Worm (Caenorhabditis elegans): ENCODE results near the gene F36A4.1.

The F36A4.1 gene

ce11 chrIV:4236671-4237070, 35.6 kb upstream of the F36A4.1 start:
- TF ChIP-seq ref-2 (tag; optimal IDR thresholded peaks at IDR 0.05), result no peak
- TF ChIP-seq elt-2 (tag; optimal IDR thresholded peaks at IDR 0.05), result no peak
- TF ChIP-seq ahr-1 (tag; optimal IDR thresholded peaks at IDR 0.05), result no peak
- TF ChIP-seq hlh-15 (tag; optimal IDR thresholded peaks at IDR 0.05), result no peak
- TF ChIP-seq pag-3 (tag; optimal IDR thresholded peaks at IDR 0.05; ENCODE audit: borderline replicate concordance), result no peak
- TF ChIP-seq lin-11 (tag; optimal IDR thresholded peaks at IDR 0.05), result no peak
- no peak for TF ChIP-seq F13H6.1 (tag; optimal IDR thresholded peaks at IDR 0.05)
- TF ChIP-seq T23F11.4 (GFP tag; optimal IDR thresholded peaks at IDR 0.05), result no peak
- no peak for TF ChIP-seq fax-1 (tag; optimal IDR thresholded peaks at IDR 0.05)
- no peak for TF ChIP-seq tbx-2 (tag; optimal IDR thresholded peaks at IDR 0.05)
- TF ChIP-seq ceh-19 (GFP tag; optimal IDR thresholded peaks at IDR 0.05), result no peak
- TF ChIP-seq syd-9 (tag; optimal IDR thresholded peaks at IDR 0.05), result no peak
- TF ChIP-seq nhr-232 (tag; optimal IDR thresholded peaks at IDR 0.05), result no peak

- no peak for TF ChIP-seq mec-3 (tag; optimal IDR thresholded peaks at IDR 0.05; ENCODE audit: borderline replicate concordance)
- TF ChIP-seq hlh-6 (tag; optimal IDR thresholded peaks at IDR 0.05), result peak; percentile 18
- TF ChIP-seq nhr-11 (tag; optimal IDR thresholded peaks at IDR 0.05), result no peak
- TF ChIP-seq dmd-4 (tag; optimal IDR thresholded peaks at IDR 0.05; ENCODE audit: borderline replicate concordance), result peak; percentile 95
- TF ChIP-seq sdc-2 (tag; optimal IDR thresholded peaks at IDR 0.05), result peak; percentile 20
These were observed 28.3 kb upstream of the F36A4.1 start for ce11 chrIV:4243830-4244406.

- TF ChIP-seq dve-1 (tag; optimal IDR thresholded peaks at IDR 0.05), result no peak
- no peak for TF ChIP-seq T23F11.4 (GFP tag; optimal IDR thresholded peaks at IDR 0.05)
- no peak for TF ChIP-seq pat-9 (tag; optimal IDR thresholded peaks at IDR 0.05)
- no peak for TF ChIP-seq hlh-13 (GFP tag; optimal IDR thresholded peaks at IDR 0.05)
- TF ChIP-seq ahr-1 (tag; optimal IDR thresholded peaks at IDR 0.05), result no peak
- TF ChIP-seq ceh-14 (tag; optimal IDR thresholded peaks at IDR 0.05), result no peak
- TF ChIP-seq pha-4 (tag; optimal IDR thresholded peaks at IDR 0.05), result no peak
- no peak for TF ChIP-seq tbx-2 (tag; optimal IDR thresholded peaks at IDR 0.05)
These were observed 27.8 kb upstream of the F36A4.1 start, which contains the start of gene col-34 for ce11 chrIV:4244510-4244909. col-34 (minus strand) TSS chrIV:4244610.

DNA sequence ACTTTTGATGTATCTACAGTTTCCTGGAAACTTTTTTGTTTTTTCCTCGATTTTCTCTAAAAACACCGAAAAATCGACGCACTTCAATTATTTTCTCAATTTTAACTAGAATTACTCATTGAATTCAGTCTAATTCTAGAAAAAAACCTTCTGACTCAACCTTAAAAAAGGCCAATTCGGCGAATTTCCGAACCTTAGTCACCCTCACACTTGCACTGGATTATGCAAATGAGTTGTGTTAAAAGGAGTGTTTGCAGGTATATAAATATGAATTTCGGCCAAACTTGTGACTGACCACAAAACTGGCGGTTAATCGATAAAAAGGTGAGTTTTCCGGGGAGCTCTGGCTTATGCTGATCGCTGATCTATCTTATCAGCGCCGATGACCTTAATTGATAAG, 25.8 kb upstream of the F36A4.1 start, which contains the start of gene ttr-20:
Gene ttr-20 (plus strand): TSS at position 301 of the 400 bp plus-strand sequence.
- TF ChIP-seq ceh-2 (tag; optimal IDR thresholded peaks at IDR 0.05) (no peak), pha-4 (tag; optimal IDR thresholded peaks at IDR 0.05) (no peak), zip-5 (tag; optimal IDR thresholded peaks at IDR 0.05) (no peak), che-1 (tag; optimal IDR thresholded peaks at IDR 0.05) (no peak), unc-42 (tag; optimal IDR thresholded peaks at IDR 0.05) (no peak), ceh-22 (tag; optimal IDR thresholded peaks at IDR 0.05) (no peak), dmd-4 (tag; optimal IDR thresholded peaks at IDR 0.05; ENCODE audit: borderline replicate concordance) (no peak), ceh-14 (tag; optimal IDR thresholded peaks at IDR 0.05) (no peak), lin-11 (tag; optimal IDR thresholded peaks at IDR 0.05) (no peak), unc-86 (tag; optimal IDR thresholded peaks at IDR 0.05) (no peak), nhr-232 (tag; optimal IDR thresholded peaks at IDR 0.05) (no peak), K02D7.2 (tag; optimal IDR thresholded peaks at IDR 0.05) (no peak), ets-4 (tag; optimal IDR thresholded peaks at IDR 0.05) (no peak), sox-4 (tag; optimal IDR thresholded peaks at IDR 0.05) (no peak), ceh-24 (tag; optimal IDR thresholded peaks at IDR 0.05) (no peak), ref-2 (tag; optimal IDR thresholded peaks at IDR 0.05) (no peak)

ce11 chrIV:4247334-4247733, 24.9 kb upstream of the F36A4.1 start:
- TF ChIP-seq ceh-45 (GFP tag; IDR thresholded peaks at IDR 0.05) (no peak), unc-42 (tag; optimal IDR thresholded peaks at IDR 0.05) (peak; percentile 22)
